Worm (Caenorhabditis elegans): Measurements from ENCODE around the gene ZK637.4.

ZK637.4 gene

ce11 chrIII:8929723-8930122 lies 36.2 kb downstream of the ZK637.4 start, which contains the start of gene arrd-15:
Gene arrd-15, plus strand, starts transcription at chrIII:8930023.
- TF ChIP-seq snpc-4 (tag; optimal IDR thresholded peaks at IDR 0.05): no peak

ce11 chrIII:8933696-8934095 lies 40.1 kb downstream of the ZK637.4 start:
- TF ChIP-seq gmeb-1 (tag; optimal IDR thresholded peaks at IDR 0.05): no peak
- no peak for TF ChIP-seq lin-39 (tag; optimal IDR thresholded peaks at IDR 0.05)
- no peak for TF ChIP-seq ceh-82 (tag; optimal IDR thresholded peaks at IDR 0.05)
- peak in 1 of 2 experiments; percentile 14 for TF ChIP-seq lsy-2 (tag; optimal IDR thresholded peaks at IDR 0.05)
- no peak for TF ChIP-seq zag-1 (tag; optimal IDR thresholded peaks at IDR 0.05)
- TF ChIP-seq dmd-4 (tag; optimal IDR thresholded peaks at IDR 0.05): no peak
- TF ChIP-seq C34F6.9 (tag; optimal IDR thresholded peaks at IDR 0.05): peak; percentile 32

ce11 chrIII:8934378-8934777 lies 40.8 kb downstream of the ZK637.4 start:
- TF ChIP-seq lin-13 (GFP tag; optimal IDR thresholded peaks at IDR 0.05) (no peak), sma-9 (GFP tag; optimal IDR thresholded peaks at IDR 0.05) (no peak), sma-9 (tag; optimal IDR thresholded peaks at IDR 0.05) (no peak), alr-1 (tag; optimal IDR thresholded peaks at IDR 0.05) (no peak), sma-3 (GFP tag; optimal IDR thresholded peaks at IDR 0.05) (no peak), fos-1 (tag; optimal IDR thresholded peaks at IDR 0.05) (no peak), ceh-16 (tag; optimal IDR thresholded peaks at IDR 0.05) (no peak), zag-1 (tag; optimal IDR thresholded peaks at IDR 0.05) (no peak), unc-62 (GFP tag; optimal IDR thresholded peaks at IDR 0.05) (no peak), nhr-10 (tag; optimal IDR thresholded peaks at IDR 0.05) (no peak), elt-1 (tag; optimal IDR thresholded peaks at IDR 0.05) (no peak), nhr-12 (tag; optimal IDR thresholded peaks at IDR 0.05) (no peak), ceh-82 (tag; optimal IDR thresholded peaks at IDR 0.05) (no peak), unc-55 (GFP tag; optimal IDR thresholded peaks at IDR 0.05) (no peak), unc-39 (tag; optimal IDR thresholded peaks at IDR 0.05) (no peak), snpc-4 (tag; optimal IDR thresholded peaks at IDR 0.05) (no peak), lin-39 (tag; optimal IDR thresholded peaks at IDR 0.05) (no peak)

- TF ChIP-seq elt-3 (tag; optimal IDR thresholded peaks at IDR 0.05): no peak
- TF ChIP-seq elt-1 (tag; optimal IDR thresholded peaks at IDR 0.05): no peak
- no peak for TF ChIP-seq ama-1 (optimal IDR thresholded peaks at IDR 0.05)
- peak; percentile 88 for TF ChIP-seq fos-1 (tag; optimal IDR thresholded peaks at IDR 0.05)
- peak; percentile 68 for TF ChIP-seq sma-3 (GFP tag; optimal IDR thresholded peaks at IDR 0.05)
- peak; percentile 45 for TF ChIP-seq Y55F3AM.14 (GFP tag; optimal IDR thresholded peaks at IDR 0.05)
- no peak for TF ChIP-seq blmp-1 (tag; optimal IDR thresholded peaks at IDR 0.05; ENCODE audit: insufficient read depth)
- no peak for TF ChIP-seq nhr-237 (tag; optimal IDR thresholded peaks at IDR 0.05)
- TF ChIP-seq crh-2 (tag; optimal IDR thresholded peaks at IDR 0.05): peak; percentile 55
- no peak for TF ChIP-seq mbf-1 (tag; optimal IDR thresholded peaks at IDR 0.05)
- TF ChIP-seq skn-1 (tag; optimal IDR thresholded peaks at IDR 0.05): no peak
- TF ChIP-seq egl-27 (tag; optimal IDR thresholded peaks at IDR 0.05): peak; percentile 29
- no peak for TF ChIP-seq ztf-4 (tag; optimal IDR thresholded peaks at IDR 0.05)
- TF ChIP-seq lin-11 (tag; optimal IDR thresholded peaks at IDR 0.05): peak; percentile 79
- TF ChIP-seq unc-62 (GFP tag; optimal IDR thresholded peaks at IDR 0.05): no peak
- no peak for TF ChIP-seq nhr-11 (tag; optimal IDR thresholded peaks at IDR 0.05)
- TF ChIP-seq mab-5 (tag; optimal IDR thresholded peaks at IDR 0.05): no peak
- TF ChIP-seq nhr-77 (tag; optimal IDR thresholded peaks at IDR 0.05): no peak
- peak; percentile 40 for TF ChIP-seq sem-4 (tag; optimal IDR thresholded peaks at IDR 0.05)
- peak; percentile 25 for TF ChIP-seq zag-1 (tag; optimal IDR thresholded peaks at IDR 0.05)
- TF ChIP-seq ztf-1 (GFP tag; conservative IDR thresholded peaks at IDR 0.05): no peak
- no peak for TF ChIP-seq R02D3.7 (tag; optimal IDR thresholded peaks at IDR 0.05)
- TF ChIP-seq snpc-4 (tag; optimal IDR thresholded peaks at IDR 0.05): no peak
- peak; percentile 80 for TF ChIP-seq gmeb-1 (tag; optimal IDR thresholded peaks at IDR 0.05)
- TF ChIP-seq mdl-1 (tag; optimal IDR thresholded peaks at IDR 0.05): peak in 1 of 2 experiments; percentile 17
- TF ChIP-seq dmd-4 (tag; optimal IDR thresholded peaks at IDR 0.05): no peak
- TF ChIP-seq unc-55 (GFP tag; optimal IDR thresholded peaks at IDR 0.05): peak; percentile 57
- peak; percentile 63 for TF ChIP-seq nhr-21 (tag; optimal IDR thresholded peaks at IDR 0.05)
- TF ChIP-seq ceh-82 (tag; optimal IDR thresholded peaks at IDR 0.05): no peak
- TF ChIP-seq ztf-11 (tag; optimal IDR thresholded peaks at IDR 0.05): no peak
- TF ChIP-seq ceh-16 (tag; optimal IDR thresholded peaks at IDR 0.05): no peak
- TF ChIP-seq peb-1 (tag; optimal IDR thresholded peaks at IDR 0.05): no peak
- TF ChIP-seq unc-39 (tag; optimal IDR thresholded peaks at IDR 0.05): no peak
- TF ChIP-seq alr-1 (tag; optimal IDR thresholded peaks at IDR 0.05): no peak
- no peak for TF ChIP-seq aly-2 (tag; optimal IDR thresholded peaks at IDR 0.05)
- peak; percentile 83 for TF ChIP-seq sma-9 (GFP tag; optimal IDR thresholded peaks at IDR 0.05)
- no peak for TF ChIP-seq sma-9 (tag; optimal IDR thresholded peaks at IDR 0.05)
- no peak for TF ChIP-seq nhr-25 (tag; optimal IDR thresholded peaks at IDR 0.05)
- peak; percentile 85 for TF ChIP-seq nhr-129 (tag; optimal IDR thresholded peaks at IDR 0.05)
- TF ChIP-seq nhr-10 (tag; optimal IDR thresholded peaks at IDR 0.05): no peak
- TF ChIP-seq nhr-12 (tag; optimal IDR thresholded peaks at IDR 0.05): no peak
- TF ChIP-seq ZK546.5 (tag; optimal IDR thresholded peaks at IDR 0.05): no peak
- TF ChIP-seq F13H6.1 (tag; optimal IDR thresholded peaks at IDR 0.05): peak; percentile 60
Measured at ce11 chrIII:8937571-8937970, 44.0 kb downstream of the ZK637.4 start.
